Fruit fly (Drosophila melanogaster) whole organism, wandering third instar larva: ENCODE measurements around the gene Dic4.
A peak's percentile ranks its signal among the peaks of the same experiment; 100 is the strongest.

Experiments
- CG32264 ChIP-seq: fragments of 200-800 bp; sonication (Bioruptor generic); optimal IDR thresholded peaks from 2 replicates; lab custom pipeline; 2016; ENCODE audit warnings: missing biosample characterization, missing genetic modification characterization
- CG9705 ChIP-seq: fragments of 200-800 bp; sonication (Bioruptor generic); optimal IDR thresholded peaks from 2 replicates; lab custom pipeline; 2018; ENCODE audit warnings: missing biosample characterization, mild to moderate bottlenecking, missing genetic modification characterization
- CrebA ChIP-seq: fragments of 200-800 bp; sonication (Bioruptor generic); optimal IDR thresholded peaks from 2 replicates; lab custom pipeline; 2016; ENCODE audit warnings: missing biosample characterization, mild to moderate bottlenecking, missing genetic modification characterization, borderline replicate concordance
- Dfd ChIP-seq: fragments of >200 bp; optimal IDR thresholded peaks from 2 replicates; lab custom pipeline; 2017; ENCODE audit warnings: missing biosample characterization, missing genetic modification characterization
- Dif ChIP-seq: fragments of 200-275, 200-300 bp; sonication (Bioruptor generic); optimal IDR thresholded peaks from 2 replicates; lab custom pipeline; 2018; ENCODE audit warnings: missing biosample characterization, missing genetic modification characterization; ENCODE audit not compliant: partially characterized antibody
- GATAd ChIP-seq: sonication (Bioruptor generic); optimal IDR thresholded peaks from 2 replicates; lab custom pipeline; 2016; ENCODE audit warnings: missing biosample characterization, missing genetic modification characterization
- Hr83 ChIP-seq: fragments of 200-300 bp; sonication (Bioruptor generic); optimal IDR thresholded peaks from 2 replicates; lab custom pipeline; 2016; ENCODE audit warnings: missing biosample characterization, mild to moderate bottlenecking, missing genetic modification characterization, moderate library complexity; ENCODE audit not compliant: poor library complexity, severe bottlenecking
- Jra ChIP-seq: sonication (Bioruptor generic); optimal IDR thresholded peaks from 2 replicates; lab custom pipeline; 2016; ENCODE audit warnings: missing biosample characterization, missing genetic modification characterization
- Mio ChIP-seq: sonication (Bioruptor generic); optimal IDR thresholded peaks from 2 replicates; lab custom pipeline; 2016; ENCODE audit warnings: missing biosample characterization, missing genetic modification characterization
- Myc ChIP-seq: fragments of >200 bp; optimal IDR thresholded peaks from 2 replicates; lab custom pipeline; 2017
- N ChIP-seq: fragments of >200 bp; optimal IDR thresholded peaks from 2 replicates; lab custom pipeline; 2018; ENCODE audit warnings: missing biosample characterization, missing external identifiers, missing genetic modification characterization
- OdsH ChIP-seq: fragments of 200-800 bp; sonication (Bioruptor generic); optimal IDR thresholded peaks from 2 replicates; lab custom pipeline; 2016; ENCODE audit warnings: missing biosample characterization, mild to moderate bottlenecking, missing genetic modification characterization
- Rel ChIP-seq, 2 experiments: fragments of 200-800 bp; sonication (Bioruptor generic) in 1 of 2; optimal IDR thresholded peaks; 2 replicates in 1 of 2; 3 replicates in 1 of 2; lab custom pipeline; 2016 to 2019; ENCODE audit warnings: mild to moderate bottlenecking in 2 of 2, missing biosample characterization in 2 of 2, missing genetic modification characterization in 2 of 2, moderate library complexity in 1 of 2
- Sp1 ChIP-seq: fragments of 200-800 bp; sonication (Bioruptor generic); optimal IDR thresholded peaks from 3 replicates; lab custom pipeline; 2019; ENCODE audit warnings: missing biosample characterization, mild to moderate bottlenecking, missing genetic modification characterization, moderate library complexity
- Vsx2 ChIP-seq: fragments of 200-300, 225-300 bp; sonication (Bioruptor generic); optimal IDR thresholded peaks from 2 replicates; lab custom pipeline; 2018; ENCODE audit warnings: missing biosample characterization, missing genetic modification characterization; ENCODE audit not compliant: partially characterized antibody
- br ChIP-seq: fragments of 200-800 bp; sonication (Bioruptor generic); optimal IDR thresholded peaks from 2 replicates; lab custom pipeline; 2016; ENCODE audit warnings: missing biosample characterization, missing genetic modification characterization
- brk ChIP-seq: fragments of 200-800 bp; sonication (Bioruptor generic); optimal IDR thresholded peaks from 2 replicates; lab custom pipeline; 2016; ENCODE audit warnings: missing biosample characterization, mild to moderate bottlenecking, missing genetic modification characterization
- dsf ChIP-seq: sonication (Bioruptor generic); optimal IDR thresholded peaks from 2 replicates; lab custom pipeline; 2016; ENCODE audit warnings: missing biosample characterization, missing genetic modification characterization, borderline replicate concordance
- ey ChIP-seq: fragments of 200-800 bp; sonication (Bioruptor generic); optimal IDR thresholded peaks from 2 replicates; lab custom pipeline; 2016; ENCODE audit warnings: missing biosample characterization, missing genetic modification characterization
- foxo ChIP-seq, 2 experiments: fragments of 200-800 bp; sonication (Bioruptor generic); optimal IDR thresholded peaks; 2 replicates in 1 of 2; 3 replicates in 1 of 2; lab custom pipeline; 2016 to 2017; ENCODE audit warnings: missing biosample characterization in 2 of 2, missing genetic modification characterization in 2 of 2
- fru ChIP-seq: fragments of 200-800 bp; sonication (Bioruptor generic); optimal IDR thresholded peaks from 3 replicates; lab custom pipeline; 2016; ENCODE audit warnings: missing biosample characterization, mild to moderate bottlenecking, missing genetic modification characterization
- h ChIP-seq: fragments of 200-800 bp; sonication (Bioruptor generic); optimal IDR thresholded peaks from 3 replicates; lab custom pipeline; 2016; ENCODE audit warnings: missing biosample characterization, mild to moderate bottlenecking, missing genetic modification characterization
- jim ChIP-seq: fragments of 175-275, 200-325 bp; sonication (Bioruptor generic); optimal IDR thresholded peaks from 2 replicates; lab custom pipeline; 2016; ENCODE audit warnings: missing biosample characterization, mild to moderate bottlenecking, missing genetic modification characterization
- lola ChIP-seq: fragments of >200 bp; optimal IDR thresholded peaks from 2 replicates; lab custom pipeline; 2017; ENCODE audit warnings: missing biosample characterization, missing genetic modification characterization
- psq ChIP-seq: fragments of 200-800 bp; sonication (Bioruptor generic); optimal IDR thresholded peaks from 3 replicates; lab custom pipeline; 2017; ENCODE audit warnings: missing biosample characterization, mild to moderate bottlenecking, missing genetic modification characterization, moderate library complexity
- sage ChIP-seq: fragments of 200-800 bp; sonication (Bioruptor generic); optimal IDR thresholded peaks from 2 replicates; lab custom pipeline; 2016; ENCODE audit warnings: missing biosample characterization, mild to moderate bottlenecking, missing genetic modification characterization
- sv ChIP-seq: fragments of 200-800 bp; sonication (Bioruptor generic); optimal IDR thresholded peaks from 3 replicates; lab custom pipeline; 2016; ENCODE audit warnings: missing biosample characterization, missing genetic modification characterization
- tai ChIP-seq: sonication (Bioruptor generic); optimal IDR thresholded peaks from 2 replicates; lab custom pipeline; 2016; ENCODE audit warnings: missing biosample characterization, missing genetic modification characterization
- usp ChIP-seq: fragments of >200 bp; optimal IDR thresholded peaks from 2 replicates; lab custom pipeline; 2017; ENCODE audit warnings: missing biosample characterization, missing genetic modification characterization
- woc ChIP-seq: sonication (Bioruptor generic); optimal IDR thresholded peaks from 2 replicates; lab custom pipeline; 2016; ENCODE audit warnings: missing biosample characterization, mild to moderate bottlenecking, missing genetic modification characterization

The Dic4 gene

dm6 chr3L:18698312-18698711 is at the start of gene Dic4:
TSS of gene Dic4 (minus strand) at chr3L:18698412.
- no peak for TF ChIP-seq CrebA (GFP tag; lab: Kevin White, UChicago)
- no peak for TF ChIP-seq Dfd (GFP tag; lab: Kevin White, UChicago)
- no peak for TF ChIP-seq dsf
- no peak for TF ChIP-seq ey (GFP tag; lab: Kevin White, UChicago)
- no peak for TF ChIP-seq CG32264 (GFP tag; lab: Kevin White, UChicago)
- TF ChIP-seq fru = no peak
- TF ChIP-seq GATAd = no peak
- TF ChIP-seq br (GFP tag; lab: Kevin White, UChicago) = no peak
- no peak for TF ChIP-seq psq (GFP tag; lab: Kevin White, UChicago)
- no peak for TF ChIP-seq Mio
- no peak for TF ChIP-seq tai

DNA sequence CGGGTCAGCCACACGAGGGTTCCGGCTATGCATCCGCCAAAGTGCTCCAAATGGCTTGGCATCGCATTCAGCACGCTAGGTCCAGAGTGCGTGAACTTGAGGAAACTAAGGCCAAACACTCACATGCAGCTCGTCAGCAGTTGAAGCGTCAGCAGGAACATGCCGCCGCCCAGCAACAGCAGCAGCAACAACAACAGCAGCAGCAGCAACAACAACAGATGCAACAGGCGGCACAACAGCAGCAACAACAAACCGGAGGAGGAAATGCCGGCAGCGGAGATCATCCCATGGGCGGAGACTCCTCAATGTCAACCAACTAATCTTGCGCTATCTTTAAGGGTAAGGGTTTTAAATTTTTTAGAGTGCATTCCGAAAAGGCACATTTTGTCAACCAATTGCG is 48.0 kb upstream of the Dic4 start:
- no peak for TF ChIP-seq h (GFP tag; lab: Kevin White, UChicago)
- peak; percentile 54 for TF ChIP-seq Dfd (GFP tag; lab: Kevin White, UChicago)
- TF ChIP-seq Vsx2 (GFP tag; lab: Kevin White, UChicago) = no peak

DNA sequence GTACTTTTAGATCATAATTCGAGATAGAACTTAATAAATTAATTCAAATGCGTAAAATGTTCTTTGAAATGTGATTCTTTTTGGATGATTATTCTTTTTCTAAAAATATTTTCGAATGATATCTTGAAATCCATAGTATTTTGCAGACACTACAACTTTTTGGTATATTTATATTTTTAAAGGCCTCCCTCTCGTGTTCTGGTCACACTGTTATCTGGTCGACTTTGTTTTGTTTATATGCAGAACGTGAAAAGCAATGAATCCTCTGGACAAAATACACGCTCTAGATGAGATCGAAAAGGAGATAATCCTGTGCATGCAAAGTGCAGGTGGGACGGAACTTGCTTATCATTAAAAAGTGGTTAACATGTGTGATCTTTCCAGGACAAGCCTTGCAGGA is 47.4 kb upstream of the Dic4 start, which contains the start of gene MED11:
TSS of gene MED11 (plus strand) at position 210 of the 400 bp plus-strand sequence.
- TF ChIP-seq Dif (no peak), CG32264 (GFP tag; lab: Kevin White, UChicago) (no peak), Hr83 (GFP tag; lab: Kevin White, UChicago) (no peak), sv (GFP tag; lab: Kevin White, UChicago) (no peak), woc (no peak), CrebA (GFP tag; lab: Kevin White, UChicago) (no peak), Sp1 (GFP tag; lab: Kevin White, UChicago) (no peak), dsf (no peak), br (GFP tag; lab: Kevin White, UChicago) (no peak), usp (no peak)

- TF ChIP-seq Jra (no peak), foxo (GFP tag; optimal IDR thresholded peaks at IDR 0.05; lab: Kevin White, UChicago) (no peak), br (GFP tag; lab: Kevin White, UChicago) (no peak), sage (no peak), Rel (GFP tag; optimal IDR thresholded peaks at IDR 0.05; lab: Kevin White, UChicago) (no peak), Rel (tag; optimal IDR thresholded peaks at IDR 0.05; lab: Kevin White, UChicago) (no peak), Myc (lab: Kevin White, UChicago) (no peak), N (GFP tag; lab: Kevin White, UChicago) (no peak), OdsH (GFP tag; lab: Kevin White, UChicago) (no peak), CrebA (GFP tag; lab: Kevin White, UChicago) (no peak), brk (GFP tag; lab: Kevin White, UChicago) (no peak), dsf (no peak), lola (GFP tag; lab: Kevin White, UChicago) (no peak), jim (GFP tag; lab: Kevin White, UChicago) (no peak), psq (GFP tag; lab: Kevin White, UChicago) (no peak), Vsx2 (GFP tag; lab: Kevin White, UChicago) (no peak)
Measured at dm6 chr3L:18744188-18744587, 46.0 kb upstream of the Dic4 start, which contains the start of gene CG6885. TSS of gene CG6885 (plus strand) at chr3L:18744488.

dm6 chr3L:18743679-18744078 is 45.5 kb upstream of the Dic4 start:
- TF ChIP-seq Sp1 (GFP tag; lab: Kevin White, UChicago) (no peak), fru (peak; percentile 29), Myc (lab: Kevin White, UChicago) (peak; percentile 74), CrebA (GFP tag; lab: Kevin White, UChicago) (no peak), Jra (no peak), Rel (GFP tag; optimal IDR thresholded peaks at IDR 0.05; lab: Kevin White, UChicago) (no peak), Rel (tag; optimal IDR thresholded peaks at IDR 0.05; lab: Kevin White, UChicago) (peak; percentile 82), ey (GFP tag; lab: Kevin White, UChicago) (no peak), Vsx2 (GFP tag; lab: Kevin White, UChicago) (no peak), CG9705 (GFP tag; lab: Kevin White, UChicago) (no peak), brk (GFP tag; lab: Kevin White, UChicago) (no peak), tai (no peak), Dif (no peak), woc (no peak)
